Worm (Caenorhabditis elegans): ENCODE data around the gene B0416.11.
A peak's percentile ranks its signal among the peaks of the same experiment; 100 is the strongest.

B0416.11 gene

DNA sequence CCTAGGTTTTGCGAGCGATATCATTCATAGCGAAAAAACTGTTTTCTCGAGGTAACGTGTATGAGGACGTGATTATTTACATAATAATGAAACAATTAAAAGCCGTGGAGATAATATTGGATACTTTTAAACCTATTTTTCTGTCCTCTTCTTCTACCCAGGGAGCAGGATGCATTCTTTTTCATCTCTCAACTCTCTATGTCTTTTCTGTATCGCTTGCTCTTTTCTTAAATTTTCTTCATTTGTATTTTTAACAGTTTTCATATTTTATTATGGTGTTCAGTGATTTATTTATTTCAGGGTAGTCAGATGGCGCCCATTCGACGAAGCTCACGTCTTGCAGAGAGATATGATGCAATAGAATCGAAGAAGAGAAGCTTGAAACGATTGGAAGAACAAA is 4.3 kb downstream of the B0416.11 start, which contains the start of gene B0416.4:
Gene B0416.4 (plus strand): TSS at position 301 of the 400 bp plus-strand sequence.
- no peak for TF ChIP-seq nhr-43 (tag; optimal IDR thresholded peaks at IDR 0.05; ENCODE audit: poor library complexity, severe bottlenecking)
- TF ChIP-seq mml-1 (tag; optimal IDR thresholded peaks at IDR 0.05), result no peak
- TF ChIP-seq nhr-23 (tag; optimal IDR thresholded peaks at IDR 0.05), result no peak
- TF ChIP-seq ztf-11 (tag; optimal IDR thresholded peaks at IDR 0.05), result no peak
- TF ChIP-seq jun-1 (tag; optimal IDR thresholded peaks at IDR 0.05), result no peak
- TF ChIP-seq nhr-77 (tag; optimal IDR thresholded peaks at IDR 0.05), result no peak
- no peak for TF ChIP-seq egl-27 (tag; optimal IDR thresholded peaks at IDR 0.05)
- no peak for TF ChIP-seq fkh-10 (GFP tag; optimal IDR thresholded peaks at IDR 0.05)
- TF ChIP-seq elt-1 (tag; optimal IDR thresholded peaks at IDR 0.05), result no peak
- no peak for TF ChIP-seq mdl-1 (tag; optimal IDR thresholded peaks at IDR 0.05)
- no peak for TF ChIP-seq nhr-76 (tag; optimal IDR thresholded peaks at IDR 0.05)
- no peak for TF ChIP-seq tbx-2 (tag; optimal IDR thresholded peaks at IDR 0.05)
- TF ChIP-seq nhr-67 (tag; optimal IDR thresholded peaks at IDR 0.05), result no peak

DNA sequence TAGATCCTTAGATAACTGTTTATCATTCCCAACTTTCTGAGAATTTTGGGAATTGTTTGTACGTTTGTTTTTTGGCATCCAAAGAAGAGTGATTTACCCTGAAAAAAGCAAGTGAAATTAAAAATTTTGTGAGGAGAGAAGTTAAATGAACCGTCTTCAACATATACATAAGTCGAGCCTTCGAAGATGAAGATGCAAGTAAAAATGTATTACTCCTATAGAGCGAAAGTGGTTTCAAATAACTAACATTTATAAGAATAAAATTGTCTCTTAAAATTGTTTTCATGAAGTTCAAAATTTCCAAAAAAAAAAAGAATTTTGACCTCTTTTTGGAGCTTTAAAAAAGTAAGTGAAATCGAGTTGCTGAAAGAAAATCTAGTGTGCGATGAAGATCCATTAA is 8.4 kb downstream of the B0416.11 start, which contains the start of gene B0416.10:
Gene B0416.10 (minus strand): TSS at position 101 of the 400 bp plus-strand sequence.
- no peak for TF ChIP-seq nhr-11 (tag; optimal IDR thresholded peaks at IDR 0.05)
- TF ChIP-seq nhr-77 (tag; optimal IDR thresholded peaks at IDR 0.05), result no peak
- TF ChIP-seq ceh-9 (tag; optimal IDR thresholded peaks at IDR 0.05), result no peak
- TF ChIP-seq mdl-1 (tag; optimal IDR thresholded peaks at IDR 0.05), result no peak
- TF ChIP-seq nhr-43 (tag; optimal IDR thresholded peaks at IDR 0.05; ENCODE audit: poor library complexity, severe bottlenecking), result no peak
- TF ChIP-seq ZK546.5 (tag; optimal IDR thresholded peaks at IDR 0.05), result no peak
- no peak for TF ChIP-seq ceh-28 (tag; optimal IDR thresholded peaks at IDR 0.05)
- no peak for TF ChIP-seq elt-1 (tag; optimal IDR thresholded peaks at IDR 0.05)

DNA sequence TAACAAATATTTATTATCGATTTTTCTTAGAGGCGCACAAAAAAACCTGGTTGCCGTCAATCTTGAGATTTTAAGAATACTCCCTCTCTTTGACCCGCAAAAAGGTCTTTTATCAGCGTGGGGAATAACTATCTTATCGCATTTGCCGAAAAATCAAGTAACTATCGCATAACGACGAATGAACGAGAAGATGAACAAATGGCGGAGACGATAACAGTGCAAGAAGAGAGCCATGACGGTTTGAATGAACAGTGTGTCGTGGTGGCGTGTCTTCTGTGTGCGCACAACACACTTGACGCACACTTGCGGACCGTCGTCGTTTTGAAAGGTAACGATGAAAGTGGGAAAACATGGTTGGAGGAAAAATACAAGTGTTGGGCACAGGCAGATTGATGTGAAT is 11.0 kb downstream of the B0416.11 start:
- TF ChIP-seq hmg-11 (tag; optimal IDR thresholded peaks at IDR 0.05) (peak; percentile 33), elt-2 (tag; optimal IDR thresholded peaks at IDR 0.05) (peak; percentile 93), elt-3 (tag; optimal IDR thresholded peaks at IDR 0.05) (peak in 1 of 3 experiments; percentile 51), nhr-12 (tag; optimal IDR thresholded peaks at IDR 0.05) (no peak), pqm-1 (tag; optimal IDR thresholded peaks at IDR 0.05) (peak; percentile 78), nhr-11 (tag; optimal IDR thresholded peaks at IDR 0.05) (no peak), nhr-43 (tag; optimal IDR thresholded peaks at IDR 0.05; ENCODE audit: poor library complexity, severe bottlenecking) (peak; percentile 12), jun-1 (tag; optimal IDR thresholded peaks at IDR 0.05) (no peak), pha-4 (tag; optimal IDR thresholded peaks at IDR 0.05) (peak; percentile 48), ceh-28 (tag; optimal IDR thresholded peaks at IDR 0.05) (peak; percentile 17)

DNA sequence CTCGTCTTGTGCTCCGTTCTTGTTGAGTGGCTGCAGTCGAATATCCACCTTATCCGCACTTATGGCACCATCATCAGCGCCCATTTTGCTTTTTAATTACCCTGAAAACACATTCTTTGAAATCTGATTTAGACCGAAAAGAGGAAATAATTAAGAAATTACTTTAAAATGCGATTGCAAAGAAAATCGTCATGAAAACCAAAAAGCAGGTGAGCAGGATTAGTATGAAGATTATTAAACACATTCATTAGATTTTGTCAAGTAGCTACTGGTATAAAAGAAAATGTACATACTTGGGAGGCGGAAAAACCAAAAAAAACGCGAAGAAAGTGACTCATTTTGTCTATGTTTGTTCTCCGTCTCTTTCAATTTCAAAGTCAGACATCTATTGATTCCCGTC is 12.2 kb downstream of the B0416.11 start, which contains the start of gene B0416.5:
Gene B0416.5 (minus strand): TSS at position 101 of the 400 bp plus-strand sequence.
- TF ChIP-seq egl-5 (tag; optimal IDR thresholded peaks at IDR 0.05) (no peak), zag-1 (tag; optimal IDR thresholded peaks at IDR 0.05) (no peak), nhr-11 (tag; optimal IDR thresholded peaks at IDR 0.05) (no peak), ceh-82 (tag; optimal IDR thresholded peaks at IDR 0.05) (no peak), mml-1 (tag; optimal IDR thresholded peaks at IDR 0.05) (no peak), nhr-237 (tag; optimal IDR thresholded peaks at IDR 0.05) (no peak)

DNA sequence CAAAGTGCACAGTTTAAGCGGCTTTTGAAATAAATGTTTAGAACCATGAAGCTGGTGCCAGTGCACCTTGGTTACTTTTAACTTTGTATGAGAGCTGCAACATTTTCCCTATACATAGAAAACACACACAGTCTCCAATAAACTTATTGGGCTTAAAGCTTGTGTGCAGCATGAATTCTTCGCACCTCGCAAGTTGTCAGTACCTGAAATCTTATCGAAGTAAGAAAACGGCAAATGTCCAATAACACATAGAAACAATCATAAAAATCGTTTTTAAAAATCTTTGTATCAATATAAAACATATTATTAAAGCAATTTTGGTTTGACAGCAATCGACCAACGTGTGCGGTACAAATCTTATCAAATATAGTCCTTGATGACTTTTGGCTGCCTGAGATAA is 14.6 kb downstream of the B0416.11 start:
- TF ChIP-seq mml-1 (tag; optimal IDR thresholded peaks at IDR 0.05), result no peak
- no peak for TF ChIP-seq nfya-1 (tag; optimal IDR thresholded peaks at IDR 0.05; ENCODE audit: insufficient read depth)
- peak; percentile 17 for TF ChIP-seq nhr-23 (tag; optimal IDR thresholded peaks at IDR 0.05)

DNA sequence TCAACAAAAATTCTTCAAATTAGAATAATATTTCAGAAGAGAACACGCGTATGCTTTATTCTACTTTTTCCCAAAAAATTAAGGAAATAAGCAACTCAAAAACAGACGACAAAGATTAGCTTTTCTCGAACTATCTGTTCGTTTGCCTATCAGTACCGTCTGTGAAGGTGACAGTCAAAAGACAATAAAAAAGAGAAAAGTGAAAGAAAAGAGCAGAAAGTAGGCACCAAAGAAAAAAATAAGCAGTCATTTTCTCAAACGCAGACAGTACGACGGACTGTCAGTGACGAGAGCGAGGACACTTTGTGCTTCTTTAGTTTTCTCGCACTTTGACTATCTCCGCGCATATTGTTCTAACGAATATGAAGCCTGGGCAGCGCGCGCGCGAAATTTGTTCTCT is 16.4 kb downstream of the B0416.11 start:
- TF ChIP-seq ztf-11 (tag; optimal IDR thresholded peaks at IDR 0.05) (no peak), nhr-25 (tag; optimal IDR thresholded peaks at IDR 0.05) (no peak), nhr-76 (tag; optimal IDR thresholded peaks at IDR 0.05) (no peak), mdl-1 (tag; optimal IDR thresholded peaks at IDR 0.05) (no peak), elt-3 (tag; optimal IDR thresholded peaks at IDR 0.05) (no peak), hmg-11 (tag; optimal IDR thresholded peaks at IDR 0.05) (no peak), jun-1 (tag; optimal IDR thresholded peaks at IDR 0.05) (no peak), pha-4 (tag; optimal IDR thresholded peaks at IDR 0.05) (peak; percentile 57), elt-2 (tag; optimal IDR thresholded peaks at IDR 0.05) (peak; percentile 67), egl-27 (tag; optimal IDR thresholded peaks at IDR 0.05) (no peak), nhr-23 (tag; optimal IDR thresholded peaks at IDR 0.05) (no peak), ceh-16 (tag; optimal IDR thresholded peaks at IDR 0.05) (no peak), aly-2 (tag; optimal IDR thresholded peaks at IDR 0.05) (no peak), skn-1 (tag; optimal IDR thresholded peaks at IDR 0.05) (no peak), R02D3.7 (tag; optimal IDR thresholded peaks at IDR 0.05) (no peak)
